Worm (Caenorhabditis elegans): ENCODE data around the gene Y62H9A.4.

The Y62H9A.4 gene

ce11 chrX:11879871-11880270 is at the start of gene Y62H9A.4, which contains the start of gene Y62H9A.3:
Gene Y62H9A.4 (plus strand): TSS chrX:11880126.
Gene Y62H9A.3 (minus strand): TSS chrX:11879971.
- TF ChIP-seq dmd-4 (tag; optimal IDR thresholded peaks at IDR 0.05), result no peak
- TF ChIP-seq snpc-4 (tag; optimal IDR thresholded peaks at IDR 0.05), result no peak
- TF ChIP-seq ceh-82 (tag; optimal IDR thresholded peaks at IDR 0.05), result no peak
- no peak for TF ChIP-seq mbf-1 (tag; optimal IDR thresholded peaks at IDR 0.05)
- TF ChIP-seq egl-27 (tag; optimal IDR thresholded peaks at IDR 0.05), result no peak
- TF ChIP-seq nhr-129 (tag; optimal IDR thresholded peaks at IDR 0.05), result no peak

- TF ChIP-seq nhr-77 (tag; optimal IDR thresholded peaks at IDR 0.05) (no peak), mbf-1 (tag; optimal IDR thresholded peaks at IDR 0.05) (no peak)
Observed at ce11 chrX:11837378-11837777, 42.5 kb upstream of the Y62H9A.4 start, which contains the start of gene taf-7.1. Gene taf-7.1 (minus strand): TSS chrX:11837478.

ce11 chrX:11843363-11843762 is 36.6 kb upstream of the Y62H9A.4 start, which contains the start of gene F54F7.2:
Gene F54F7.2 (plus strand): TSS chrX:11843663.
- TF ChIP-seq ama-1 (optimal IDR thresholded peaks at IDR 0.05) (no peak), crh-2 (tag; optimal IDR thresholded peaks at IDR 0.05) (no peak), ztf-1 (GFP tag; conservative IDR thresholded peaks at IDR 0.05) (no peak), egl-27 (tag; optimal IDR thresholded peaks at IDR 0.05) (no peak)

ce11 chrX:11848618-11849017 is 31.3 kb upstream of the Y62H9A.4 start, which contains the start of gene F54F7.9:
Gene F54F7.9 (minus strand): TSS chrX:11848718.
- no peak for TF ChIP-seq lin-39 (tag; optimal IDR thresholded peaks at IDR 0.05)

ce11 chrX:11850082-11850481 is 29.8 kb upstream of the Y62H9A.4 start, which contains the start of gene F54F7.3:
Gene F54F7.3 (minus strand): TSS chrX:11850182.
- no peak for TF ChIP-seq mbf-1 (tag; optimal IDR thresholded peaks at IDR 0.05)
- no peak for TF ChIP-seq F13H6.1 (tag; optimal IDR thresholded peaks at IDR 0.05)
- TF ChIP-seq unc-39 (tag; optimal IDR thresholded peaks at IDR 0.05), result no peak
- TF ChIP-seq ZK546.5 (tag; optimal IDR thresholded peaks at IDR 0.05), result no peak
- TF ChIP-seq mab-5 (tag; optimal IDR thresholded peaks at IDR 0.05), result no peak
- no peak for TF ChIP-seq nhr-237 (tag; optimal IDR thresholded peaks at IDR 0.05)

- TF ChIP-seq ceh-82 (tag; optimal IDR thresholded peaks at IDR 0.05), result no peak
- no peak for TF ChIP-seq lin-13 (GFP tag; optimal IDR thresholded peaks at IDR 0.05)
- TF ChIP-seq nhr-10 (tag; optimal IDR thresholded peaks at IDR 0.05), result no peak
- TF ChIP-seq egl-27 (tag; optimal IDR thresholded peaks at IDR 0.05), result no peak
- TF ChIP-seq unc-62 (GFP tag; optimal IDR thresholded peaks at IDR 0.05), result no peak
- no peak for TF ChIP-seq unc-39 (tag; optimal IDR thresholded peaks at IDR 0.05)
- TF ChIP-seq ama-1 (optimal IDR thresholded peaks at IDR 0.05), result no peak
- TF ChIP-seq dmd-4 (tag; optimal IDR thresholded peaks at IDR 0.05), result no peak
- no peak for TF ChIP-seq elt-3 (tag; optimal IDR thresholded peaks at IDR 0.05)
- TF ChIP-seq alr-1 (tag; optimal IDR thresholded peaks at IDR 0.05), result no peak
- no peak for TF ChIP-seq nhr-12 (tag; optimal IDR thresholded peaks at IDR 0.05)
- no peak for TF ChIP-seq skn-1 (tag; optimal IDR thresholded peaks at IDR 0.05)
Observed at ce11 chrX:11850572-11850971, 29.4 kb upstream of the Y62H9A.4 start, which contains the start of gene F54F7.14. Gene F54F7.14 (plus strand): TSS chrX:11850872.

ce11 chrX:11852494-11852893 is 27.4 kb upstream of the Y62H9A.4 start, which contains the start of gene xtr-1:
Gene xtr-1 (plus strand): TSS chrX:11852794.
- no peak for TF ChIP-seq lin-11 (tag; optimal IDR thresholded peaks at IDR 0.05)
- no peak for TF ChIP-seq mbf-1 (tag; optimal IDR thresholded peaks at IDR 0.05)
- TF ChIP-seq lsy-2 (tag; optimal IDR thresholded peaks at IDR 0.05), result no peak
- TF ChIP-seq egl-27 (tag; optimal IDR thresholded peaks at IDR 0.05), result no peak

- TF ChIP-seq ZK546.5 (tag; optimal IDR thresholded peaks at IDR 0.05), result no peak
- TF ChIP-seq fos-1 (tag; optimal IDR thresholded peaks at IDR 0.05), result peak; percentile 21
- no peak for TF ChIP-seq nhr-237 (tag; optimal IDR thresholded peaks at IDR 0.05)
Observed at ce11 chrX:11854432-11854831, 25.5 kb upstream of the Y62H9A.4 start.

ce11 chrX:11854903-11855302 is 25.0 kb upstream of the Y62H9A.4 start, which contains the start of gene F54F7.8:
Gene F54F7.8 (minus strand): TSS chrX:11855003.
- TF ChIP-seq skn-1 (tag; optimal IDR thresholded peaks at IDR 0.05) (no peak), alr-1 (tag; optimal IDR thresholded peaks at IDR 0.05) (no peak), nhr-12 (tag; optimal IDR thresholded peaks at IDR 0.05) (no peak), sma-3 (GFP tag; optimal IDR thresholded peaks at IDR 0.05) (no peak), Y55F3AM.14 (GFP tag; optimal IDR thresholded peaks at IDR 0.05) (no peak), F13H6.1 (tag; optimal IDR thresholded peaks at IDR 0.05) (no peak), ztf-4 (tag; optimal IDR thresholded peaks at IDR 0.05) (no peak), mdl-1 (tag; optimal IDR thresholded peaks at IDR 0.05) (no peak)
